Worm (Caenorhabditis elegans) whole organism, L3 larva: Measurements from ENCODE around the gene gei-3.
A peak's percentile ranks its signal among the peaks of the same experiment; 100 is the strongest.

Experiments
- R02D3.7 ChIP-seq: fragments of 150-350 bp; optimal IDR thresholded peaks from 2 replicates; lab custom pipeline; 2014; ENCODE audit warnings: missing biosample characterization, missing genetic modification characterization
- ceh-28 ChIP-seq: fragments of 150-350 bp; optimal IDR thresholded peaks from 2 replicates; lab custom pipeline; 2014; ENCODE audit warnings: missing biosample characterization, missing genetic modification reagents, missing genetic modification characterization
- ceh-82 ChIP-seq: fragments of 150-350 bp; optimal IDR thresholded peaks from 2 replicates; lab custom pipeline; 2014; ENCODE audit warnings: missing biosample characterization, missing genetic modification characterization
- ceh-9 ChIP-seq: sonication (generic microtip); optimal IDR thresholded peaks from 2 replicates; lab custom pipeline; 2018; ENCODE audit warnings: missing biosample characterization, missing genetic modification characterization
- daf-12 ChIP-seq: fragments of 150-350 bp; optimal IDR thresholded peaks from 2 replicates; lab custom pipeline; 2014; ENCODE audit warnings: missing biosample characterization, missing genetic modification reagents, missing genetic modification characterization
- egl-5 ChIP-seq: fragments of 150-350 bp; optimal IDR thresholded peaks from 2 replicates; lab custom pipeline; 2017; ENCODE audit warnings: missing biosample characterization, missing genetic modification reagents, missing genetic modification characterization, inconsistent platforms
- elt-1 ChIP-seq: fragments of 150-350 bp; optimal IDR thresholded peaks from 2 replicates; lab custom pipeline; 2014; ENCODE audit warnings: missing biosample characterization, missing genetic modification characterization
- elt-2 ChIP-seq: sonication (generic microtip); optimal IDR thresholded peaks from 2 replicates; lab custom pipeline; 2016; ENCODE audit warnings: missing genetic modification reagents, mild to moderate bottlenecking, missing genetic modification characterization, missing compliant biosample characterization
- elt-3 ChIP-seq, 3 experiments: fragments of 150-350 bp in 1 of 3; sonication (generic microtip) in 2 of 3; optimal IDR thresholded peaks; 2 replicates in 2 of 3; 4 replicates in 1 of 3; lab custom pipeline; 2014 to 2017; ENCODE audit warnings: missing biosample characterization in 3 of 3, missing genetic modification characterization in 3 of 3
- eor-1 ChIP-seq, 2 experiments: fragments of 150-350 bp; optimal IDR thresholded peaks; 2 replicates each; lab custom pipeline; 2014 to 2018; ENCODE audit warnings: missing biosample characterization in 2 of 2, missing genetic modification characterization in 2 of 2
- hmg-11 ChIP-seq: sonication (generic microtip); optimal IDR thresholded peaks from 2 replicates; lab custom pipeline; 2016; ENCODE audit warnings: missing genetic modification characterization, missing compliant biosample characterization
- jun-1 ChIP-seq: fragments of 150-350 bp; optimal IDR thresholded peaks from 2 replicates; lab custom pipeline; 2014; ENCODE audit warnings: missing biosample characterization, missing genetic modification reagents, missing genetic modification characterization
- lin-15B ChIP-seq: fragments of 150-350 bp; optimal IDR thresholded peaks from 2 replicates; lab custom pipeline; 2014; ENCODE audit warnings: missing biosample characterization, missing genetic modification characterization
- lin-39 ChIP-seq: fragments of 150-350 bp; optimal IDR thresholded peaks from 2 replicates; lab custom pipeline; 2018; ENCODE audit warnings: missing biosample characterization, missing genetic modification reagents, missing genetic modification characterization
- lsy-12 ChIP-seq: sonication (generic microtip); optimal IDR thresholded peaks from 2 replicates; lab custom pipeline; 2016; ENCODE audit warnings: mild to moderate bottlenecking, missing genetic modification characterization, missing compliant biosample characterization
- mdl-1 ChIP-seq: fragments of 150-350 bp; optimal IDR thresholded peaks from 2 replicates; lab custom pipeline; 2014; ENCODE audit warnings: missing biosample characterization, missing genetic modification characterization
- nfya-1 ChIP-seq: sonication (generic microtip); optimal IDR thresholded peaks from 2 replicates; lab custom pipeline; 2017; ENCODE audit warnings: missing genetic modification characterization, mild to moderate bottlenecking, missing compliant biosample characterization, antibody characterized with exemption, moderate library complexity; ENCODE audit not compliant: insufficient read depth
- nhr-11 ChIP-seq: fragments of 150-350 bp; optimal IDR thresholded peaks from 2 replicates; lab custom pipeline; 2014; ENCODE audit warnings: missing biosample characterization, missing genetic modification characterization
- nhr-12 ChIP-seq: fragments of 150-350 bp; optimal IDR thresholded peaks from 2 replicates; lab custom pipeline; 2014; ENCODE audit warnings: missing biosample characterization, missing genetic modification characterization
- nhr-237 ChIP-seq: fragments of 150-350 bp; optimal IDR thresholded peaks from 2 replicates; lab custom pipeline; 2014; ENCODE audit warnings: missing biosample characterization, missing genetic modification characterization
- nhr-25 ChIP-seq: sonication (generic microtip); optimal IDR thresholded peaks from 2 replicates; lab custom pipeline; 2017; ENCODE audit warnings: missing biosample characterization, missing genetic modification characterization
- nhr-28 ChIP-seq: fragments of 150-350 bp; optimal IDR thresholded peaks from 2 replicates; lab custom pipeline; 2014; ENCODE audit warnings: missing biosample characterization, missing genetic modification characterization
- nhr-43 ChIP-seq: sonication (generic microtip); optimal IDR thresholded peaks from 2 replicates; lab custom pipeline; 2016; ENCODE audit warnings: mild to moderate bottlenecking, missing genetic modification characterization, missing compliant biosample characterization; ENCODE audit not compliant: poor library complexity, severe bottlenecking
- nhr-67 ChIP-seq: fragments of 150-350 bp; optimal IDR thresholded peaks from 2 replicates; lab custom pipeline; 2014; ENCODE audit warnings: missing biosample characterization, missing genetic modification characterization
- nhr-77 ChIP-seq: fragments of 150-350 bp; optimal IDR thresholded peaks from 2 replicates; lab custom pipeline; 2014; ENCODE audit warnings: missing biosample characterization, missing genetic modification characterization
- pqm-1 ChIP-seq: fragments of 150-350 bp; optimal IDR thresholded peaks from 2 replicates; lab custom pipeline; 2017; ENCODE audit warnings: missing biosample characterization, missing genetic modification characterization, inconsistent platforms
- sea-2 ChIP-seq: fragments of 150-350 bp; sonication (generic microtip); optimal IDR thresholded peaks from 4 replicates; lab custom pipeline; 2014; ENCODE audit warnings: missing biosample characterization, missing genetic modification reagents, missing genetic modification characterization
- skn-1 ChIP-seq: fragments of 150-350 bp; optimal IDR thresholded peaks from 2 replicates; lab custom pipeline; 2014; ENCODE audit warnings: missing biosample characterization, missing genetic modification characterization
- snpc-4 ChIP-seq: fragments of 150-350 bp; optimal IDR thresholded peaks from 2 replicates; lab custom pipeline; 2014; ENCODE audit warnings: missing biosample characterization, missing genetic modification characterization
- tbx-2 ChIP-seq: sonication (generic microtip); optimal IDR thresholded peaks from 2 replicates; lab custom pipeline; 2016; ENCODE audit warnings: mild to moderate bottlenecking, missing genetic modification characterization, missing compliant biosample characterization
- unc-39 ChIP-seq: sonication (generic microtip); optimal IDR thresholded peaks from 4 replicates; lab custom pipeline; 2017; ENCODE audit warnings: missing biosample characterization, missing genetic modification characterization
- unc-62 ChIP-seq: fragments of 150-350 bp; sonication (generic microtip); optimal IDR thresholded peaks from 4 replicates; lab custom pipeline; 2014; ENCODE audit warnings: missing biosample characterization, missing genetic modification reagents, missing genetic modification characterization
- zag-1 ChIP-seq: fragments of 150-350 bp; optimal IDR thresholded peaks from 2 replicates; lab custom pipeline; 2014; ENCODE audit warnings: missing biosample characterization, missing genetic modification characterization

gei-3 gene

ce11 chrX:12781712-12782444 is 31.6 kb downstream of the gei-3 start, which contains the start of gene alh-13:
alh-13 (plus strand) TSS chrX:12782394.
- TF ChIP-seq elt-2 (tag; lab: Kevin White, UChicago) (peak; percentile 4), nhr-43 (tag; lab: Kevin White, UChicago) (peak; percentile 21), elt-3 (tag; optimal IDR thresholded peaks at IDR 0.05; lab: Kevin White, UChicago) (peak in 1 of 3 experiments; percentile 71), nhr-11 (tag; lab: Kevin White, UChicago) (no peak)

- TF ChIP-seq elt-2 (tag; lab: Kevin White, UChicago) (peak; percentile 73), unc-39 (no peak), zag-1 (no peak), elt-1 (tag; lab: Kevin White, UChicago) (no peak), mdl-1 (no peak), jun-1 (tag; lab: Kevin White, UChicago) (no peak), pqm-1 (tag; lab: Kevin White, UChicago) (peak; percentile 72), nhr-77 (tag; lab: Kevin White, UChicago) (no peak), lsy-12 (tag; lab: Kevin White, UChicago) (no peak), tbx-2 (tag; lab: Kevin White, UChicago) (no peak)
Measured at ce11 chrX:12780674-12781073, 32.8 kb downstream of the gei-3 start.

- TF ChIP-seq nhr-237 (tag; lab: Kevin White, UChicago) (no peak), nhr-11 (tag; lab: Kevin White, UChicago) (no peak), nfya-1 (tag; lab: Kevin White, UChicago) (no peak), unc-62 (GFP tag; lab: Kevin White, UChicago) (no peak), jun-1 (tag; lab: Kevin White, UChicago) (no peak), unc-39 (no peak), lsy-12 (tag; lab: Kevin White, UChicago) (no peak), R02D3.7 (tag; lab: Kevin White, UChicago) (no peak), nhr-25 (no peak), elt-3 (tag; optimal IDR thresholded peaks at IDR 0.05; lab: Kevin White, UChicago) (no peak), nhr-28 (tag; lab: Kevin White, UChicago) (no peak), ceh-9 (tag; lab: Kevin White, UChicago) (no peak), ceh-28 (tag; lab: Kevin White, UChicago) (no peak), zag-1 (no peak), sea-2 (GFP tag; lab: Kevin White, UChicago) (no peak)
Measured at ce11 chrX:12769697-12770096, 43.7 kb downstream of the gei-3 start, which contains the start of gene ilc-17.1. ilc-17.1 (minus strand) TSS chrX:12769797.

ce11 chrX:12764009-12764408 is 49.4 kb downstream of the gei-3 start:
- TF ChIP-seq lin-15B (tag; lab: Kevin White, UChicago) (no peak), skn-1 (no peak), daf-12 (tag; lab: Kevin White, UChicago) (no peak), nhr-237 (tag; lab: Kevin White, UChicago) (no peak), elt-2 (tag; lab: Kevin White, UChicago) (no peak), elt-3 (tag; optimal IDR thresholded peaks at IDR 0.05; lab: Kevin White, UChicago) (no peak)

ce11 chrX:12761778-12762177 is 51.7 kb downstream of the gei-3 start, which contains the start of gene cept-1:
cept-1 (plus strand) TSS chrX:12762078.
- TF ChIP-seq skn-1 (no peak), elt-2 (tag; lab: Kevin White, UChicago) (no peak)

DNA sequence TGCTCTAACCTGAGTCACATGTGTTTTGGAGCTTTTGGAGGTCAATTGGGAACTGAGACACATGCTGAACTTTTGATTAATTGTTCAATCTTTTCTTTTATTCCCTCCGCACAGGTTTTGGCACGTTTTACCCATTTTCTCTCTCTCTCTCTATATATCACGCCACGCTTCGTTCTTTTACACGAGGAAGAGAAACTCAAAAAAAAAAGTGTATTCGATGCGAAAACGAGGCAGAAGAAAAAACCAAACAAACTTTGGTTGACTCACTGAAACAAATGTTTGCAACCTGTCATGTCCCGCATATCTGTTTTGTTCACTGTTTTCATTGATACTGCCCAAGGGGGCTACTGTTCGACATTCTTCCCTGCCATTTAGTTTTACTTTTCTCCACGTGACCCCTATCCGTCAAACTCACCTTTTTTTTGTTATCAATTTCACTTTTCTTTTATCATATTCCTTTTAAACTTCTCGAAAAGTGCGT is 52.1 kb downstream of the gei-3 start:
- no peak for TF ChIP-seq R02D3.7 (tag; lab: Kevin White, UChicago)
- TF ChIP-seq snpc-4 (tag; lab: Kevin White, UChicago) = no peak
- peak; percentile 41 for TF ChIP-seq lin-39
- TF ChIP-seq eor-1 (tag; optimal IDR thresholded peaks at IDR 0.05; lab: Kevin White, UChicago) = no peak
- no peak for TF ChIP-seq egl-5 (tag; lab: Kevin White, UChicago)
- no peak for TF ChIP-seq unc-39
- no peak for TF ChIP-seq ceh-28 (tag; lab: Kevin White, UChicago)
- TF ChIP-seq nhr-12 (tag; lab: Kevin White, UChicago) = no peak
- TF ChIP-seq elt-2 (tag; lab: Kevin White, UChicago) = peak; percentile 61
- TF ChIP-seq nhr-25 = peak; percentile 47
- TF ChIP-seq ceh-82 (tag; lab: Kevin White, UChicago) = no peak
- TF ChIP-seq nhr-67 (tag; lab: Kevin White, UChicago) = no peak
- TF ChIP-seq nhr-43 (tag; lab: Kevin White, UChicago) = no peak
- peak in 1 of 3 experiments; percentile 38 for TF ChIP-seq elt-3 (tag; optimal IDR thresholded peaks at IDR 0.05; lab: Kevin White, UChicago)
- TF ChIP-seq lsy-12 (tag; lab: Kevin White, UChicago) = no peak
- TF ChIP-seq hmg-11 (tag; lab: Kevin White, UChicago) = no peak
- TF ChIP-seq, all 47 proteins: peak for 4
